Fruit fly (Drosophila melanogaster): ENCODE measurements around the gene AIMP2.

- TF ChIP-seq CG9705 (GFP tag; optimal IDR thresholded peaks at IDR 0.05) (no peak), brk (GFP tag; optimal IDR thresholded peaks at IDR 0.05) (no peak), Dif (GFP tag; optimal IDR thresholded peaks at IDR 0.05; ENCODE audit: partially characterized antibody) (no peak), usp (GFP tag; optimal IDR thresholded peaks at IDR 0.05) (no peak), Hr78 (GFP tag; optimal IDR thresholded peaks at IDR 0.05) (no peak), sv (GFP tag; optimal IDR thresholded peaks at IDR 0.05) (no peak), Abd-B (GFP tag; optimal IDR thresholded peaks at IDR 0.05) (no peak), Dfd (GFP tag; optimal IDR thresholded peaks at IDR 0.05) (no peak)
Measured at dm6 chr3L:15541281-15541680, 42.2 kb upstream of the AIMP2 start.
